Worm (Caenorhabditis elegans) whole organism, young adult: ENCODE data around the gene feh-1.
"Not testable (repeated sequence)": the region's sequence is repeated elsewhere in the genome, so short reads cannot be mapped to it uniquely, and the experiment has no call there.

ENCODE experiments used
- B0035.1 ChIP-seq: sonication (generic microtip); optimal IDR thresholded peaks from 2 replicates; lab custom pipeline; 2016; ENCODE audit warnings: missing genetic modification characterization, mild to moderate bottlenecking, missing compliant biosample characterization, missing genotype, missing genetic modification reagents
- C06A6.2 ChIP-seq: fragments of 200-800 bp; sonication (Bioruptor generic); conservative IDR thresholded peaks from 2 replicates; pipeline ENCODE4 v1.3.6; 2022; ENCODE audit warnings: missing genetic modification characterization, missing compliant biosample characterization
- D2030.7 ChIP-seq: fragments of 200-800 bp; sonication (Bioruptor generic); IDR thresholded peaks from 2 replicates; pipeline ENCODE4 v1.3.6; 2022; ENCODE audit warnings: missing genetic modification reagents, missing genetic modification characterization, missing compliant biosample characterization
- F10E7.11 ChIP-seq: sonication (generic microtip); optimal IDR thresholded peaks from 2 replicates; lab custom pipeline; 2017; ENCODE audit warnings: mild to moderate bottlenecking, missing genetic modification characterization, moderate library complexity, missing compliant biosample characterization
- F22D6.2 ChIP-seq: sonication (generic microtip); optimal IDR thresholded peaks from 2 replicates; lab custom pipeline; 2016; ENCODE audit warnings: mild to moderate bottlenecking, missing genetic modification characterization, missing compliant biosample characterization
- F23B12.7 ChIP-seq: sonication (generic microtip); optimal IDR thresholded peaks from 2 replicates; lab custom pipeline; 2017; ENCODE audit warnings: missing genetic modification characterization, mild to moderate bottlenecking, missing compliant biosample characterization, antibody characterized with exemption, moderate library complexity; ENCODE audit not compliant: insufficient read depth
- F33H1.4 ChIP-seq: fragments of 200-800 bp; sonication (Bioruptor generic); IDR thresholded peaks from 2 replicates; pipeline ENCODE4 v1.3.6; 2022; ENCODE audit warnings: missing genetic modification reagents, missing genetic modification characterization, missing compliant biosample characterization
- F49E8.2 ChIP-seq: sonication (generic microtip); optimal IDR thresholded peaks from 3 replicates; lab custom pipeline; 2017; ENCODE audit warnings: missing genetic modification characterization, mild to moderate bottlenecking, missing compliant biosample characterization, antibody characterized with exemption, moderate library complexity; ENCODE audit not compliant: insufficient read depth
- F55B11.4 ChIP-seq: sonication (generic microtip); optimal IDR thresholded peaks from 2 replicates; lab custom pipeline; 2016; ENCODE audit warnings: missing compliant biosample characterization, missing genetic modification characterization, borderline replicate concordance; ENCODE audit not compliant: insufficient read depth
- Y53F4B.3 ChIP-seq: fragments of 200-800 bp; sonication (Bioruptor generic); IDR thresholded peaks from 2 replicates; pipeline ENCODE4 v1.3.6; 2022; ENCODE audit warnings: missing genetic modification reagents, missing genetic modification characterization, missing compliant biosample characterization
- Y53G8AR.9 ChIP-seq: fragments of 200-800 bp; sonication (Bioruptor generic); conservative IDR thresholded peaks from 2 replicates; pipeline ENCODE4 v1.3.6; 2022; ENCODE audit warnings: missing genetic modification reagents, missing genetic modification characterization, missing compliant biosample characterization
- aptf-3 ChIP-seq: fragments of 200-800 bp; sonication (Bioruptor generic); IDR thresholded peaks from 2 replicates; pipeline ENCODE4 v1.3.6; 2022; ENCODE audit warnings: missing genetic modification characterization, missing compliant biosample characterization
- bed-2 ChIP-seq: fragments of 200-800 bp; sonication (Bioruptor generic); IDR thresholded peaks from 2 replicates; pipeline ENCODE4 v1.3.6; 2022; ENCODE audit warnings: missing genetic modification reagents, missing genetic modification characterization, missing compliant biosample characterization
- ceh-79 ChIP-seq: sonication (generic microtip); optimal IDR thresholded peaks from 2 replicates; lab custom pipeline; 2017; ENCODE audit warnings: mild to moderate bottlenecking, missing genetic modification characterization, missing compliant biosample characterization
- die-1 ChIP-seq: sonication (generic microtip); optimal IDR thresholded peaks from 2 replicates; lab custom pipeline; 2016; ENCODE audit warnings: missing genotype, mild to moderate bottlenecking, missing genetic modification characterization, missing compliant biosample characterization
- dpff-1 ChIP-seq: sonication (generic microtip); optimal IDR thresholded peaks from 2 replicates; lab custom pipeline; 2017; ENCODE audit warnings: mild to moderate bottlenecking, missing genetic modification characterization, missing compliant biosample characterization
- egl-44 ChIP-seq: fragments of 200-800 bp; sonication (Bioruptor generic); IDR thresholded peaks from 2 replicates; pipeline ENCODE4 v1.3.6; 2022; ENCODE audit warnings: missing genetic modification reagents, missing genetic modification characterization, missing compliant biosample characterization
- him-1 ChIP-seq: sonication (generic microtip); optimal IDR thresholded peaks from 2 replicates; lab custom pipeline; 2016; ENCODE audit warnings: missing genotype, missing genetic modification reagents, missing genetic modification characterization, missing compliant biosample characterization
- lin-40 ChIP-seq: sonication (generic microtip); optimal IDR thresholded peaks from 2 replicates; lab custom pipeline; 2016; ENCODE audit warnings: missing genetic modification characterization, mild to moderate bottlenecking, missing compliant biosample characterization, missing genotype, missing genetic modification reagents
- lir-1 ChIP-seq: fragments of 200-800 bp; sonication (Bioruptor generic); conservative IDR thresholded peaks from 2 replicates; pipeline ENCODE4 v1.3.6; 2022; ENCODE audit warnings: missing genetic modification reagents, missing genetic modification characterization, missing compliant biosample characterization
- lsl-1 ChIP-seq: fragments of 200-800 bp; sonication (Bioruptor generic); optimal IDR thresholded peaks from 2 replicates; lab custom pipeline; 2018; ENCODE audit warnings: mild to moderate bottlenecking, missing genetic modification characterization, moderate library complexity, missing compliant biosample characterization
- madf-10 ChIP-seq: sonication (generic microtip); optimal IDR thresholded peaks from 2 replicates; lab custom pipeline; 2016; ENCODE audit warnings: mild to moderate bottlenecking, missing genetic modification characterization, missing compliant biosample characterization
- mcd-1 ChIP-seq: fragments of 200-800 bp; sonication (Bioruptor generic); IDR thresholded peaks from 2 replicates; pipeline ENCODE4 v1.3.6; 2022; ENCODE audit warnings: missing genetic modification reagents, missing genetic modification characterization, missing compliant biosample characterization
- nhr-179 ChIP-seq: sonication (generic microtip); optimal IDR thresholded peaks from 2 replicates; lab custom pipeline; 2016; ENCODE audit warnings: mild to moderate bottlenecking, missing genetic modification characterization, missing compliant biosample characterization
- pbrm-1 ChIP-seq: fragments of 200-800 bp; sonication (Bioruptor generic); IDR thresholded peaks from 2 replicates; pipeline ENCODE4 v1.3.6; 2022; ENCODE audit warnings: missing genetic modification reagents, missing genetic modification characterization, missing compliant biosample characterization
- pha-4 ChIP-seq: fragments of 150-350 bp; sonication (generic microtip); optimal IDR thresholded peaks from 2 replicates; lab custom pipeline; 2014; ENCODE audit warnings: missing biosample characterization, missing genetic modification reagents, missing genetic modification characterization
- repo-1 ChIP-seq: sonication (generic microtip); optimal IDR thresholded peaks from 2 replicates; lab custom pipeline; 2017; ENCODE audit warnings: mild to moderate bottlenecking, missing genetic modification characterization, missing compliant biosample characterization
- rpc-1 ChIP-seq, 2 experiments: fragments of 150-350 bp in 1 of 2; sonication (generic microtip) in 1 of 2; optimal IDR thresholded peaks; 2 replicates each; lab custom pipeline; 2014 to 2018; ENCODE audit warnings: missing biosample characterization in 1 of 2, missing genetic modification characterization in 1 of 2, missing genetic modification reagents in 1 of 2, missing genotype in 1 of 2
- unc-62 ChIP-seq: fragments of 150-350 bp; optimal IDR thresholded peaks from 2 replicates; lab custom pipeline; 2014; ENCODE audit warnings: missing biosample characterization, missing genetic modification reagents, missing genetic modification characterization
- xnd-1 ChIP-seq: sonication (generic microtip); optimal IDR thresholded peaks from 2 replicates; lab custom pipeline; 2016; ENCODE audit warnings: missing genotype, missing genetic modification reagents, missing genetic modification characterization, missing compliant biosample characterization

Gene feh-1

ce11 chrIII:2598491-2599065 lies 48.9 kb downstream of the feh-1 start (continued):
- no peak for TF ChIP-seq F55B11.4 (tag; lab: Kevin White, UChicago)
- no peak for TF ChIP-seq C06A6.2 (GFP tag; lab: Robert Waterston, UW)
- no peak for TF ChIP-seq egl-44 (GFP tag; lab: Robert Waterston, UW)
- peak; percentile 10 for TF ChIP-seq F49E8.2 (tag; lab: Kevin White, UChicago)
- no peak for TF ChIP-seq pbrm-1 (GFP tag; lab: Robert Waterston, UW)
- TF ChIP-seq Y53F4B.3: no peak
- TF ChIP-seq D2030.7 (GFP tag; lab: Robert Waterston, UW): peak; percentile 53
- TF ChIP-seq mcd-1 (GFP tag; lab: Robert Waterston, UW): peak; percentile 44; the same call in 1 of the 2 replicates
- TF ChIP-seq bed-2: no peak
- TF ChIP-seq repo-1 (tag; lab: Kevin White, UChicago): no peak
- no peak for TF ChIP-seq F10E7.11
- TF ChIP-seq rpc-1 (optimal IDR thresholded peaks at IDR 0.05; lab: Kevin White, UChicago): no peak
- TF ChIP-seq rpc-1 (tag; optimal IDR thresholded peaks at IDR 0.05; lab: Kevin White, UChicago): no peak
- no peak for TF ChIP-seq ceh-79 (tag; lab: Kevin White, UChicago)
- TF ChIP-seq Y53G8AR.9 (GFP tag; lab: Robert Waterston, UW): no peak
- TF ChIP-seq unc-62 (GFP tag; lab: Kevin White, UChicago): no peak
- TF ChIP-seq xnd-1: peak; percentile 77
- TF ChIP-seq F22D6.2 (tag; lab: Kevin White, UChicago): no peak
- TF ChIP-seq dpff-1 (tag; lab: Kevin White, UChicago): no peak
- TF ChIP-seq lsl-1 (GFP tag; lab: Kevin White, UChicago): peak; percentile 97
- no peak for TF ChIP-seq pha-4 (tag; lab: Kevin White, UChicago)
- no peak for TF ChIP-seq aptf-3
- TF ChIP-seq nhr-179 (tag; lab: Kevin White, UChicago): no peak
- no peak for TF ChIP-seq B0035.1 (tag; lab: Kevin White, UChicago)
- no peak for TF ChIP-seq madf-10
- peak; percentile 92 for TF ChIP-seq F33H1.4 (GFP tag; lab: Robert Waterston, UW)
- no peak for TF ChIP-seq lir-1 (GFP tag; lab: Robert Waterston, UW)
- no peak for TF ChIP-seq lin-40 (tag; lab: Kevin White, UChicago)
- TF ChIP-seq die-1: no peak

ce11 chrIII:2603671-2604070 lies 54.0 kb downstream of the feh-1 start, which contains the start of gene Y71H2B.11:
Gene Y71H2B.11 (plus strand): TSS chrIII:2603971.
- no peak for TF ChIP-seq him-1 (tag; lab: Kevin White, UChicago)
- TF ChIP-seq pbrm-1 (GFP tag; lab: Robert Waterston, UW): no peak

- not testable (repeated sequence) for TF ChIP-seq xnd-1; bed-2; F23B12.7 (tag; lab: Kevin White, UChicago)
- TF ChIP-seq, all 124 proteins: peak for 0; not testable (repeated sequence) for 124
Measured at ce11 chrIII:2607717-2608116, 58.0 kb downstream of the feh-1 start, which contains the start of gene Y71H2B.5. Gene Y71H2B.5 (plus strand): TSS chrIII:2608017.
